Worm (Caenorhabditis elegans) whole organism, early embryonic: Measurements from ENCODE around the gene ifc-2.

Experiments used
- B0310.2 ChIP-seq: sonication (generic microtip); optimal IDR thresholded peaks from 2 replicates; lab custom pipeline; 2016; ENCODE audit warnings: mild to moderate bottlenecking, missing genetic modification characterization, missing compliant biosample characterization
- aly-1 ChIP-seq: sonication (generic microtip); optimal IDR thresholded peaks from 2 replicates; lab custom pipeline; 2016; ENCODE audit warnings: missing genetic modification characterization, missing compliant biosample characterization
- ama-1 ChIP-seq: fragments of 150-350 bp; optimal IDR thresholded peaks from 2 replicates; lab custom pipeline; 2014
- ceh-36 ChIP-seq: sonication (generic microtip); optimal IDR thresholded peaks from 2 replicates; lab custom pipeline; 2016; ENCODE audit warnings: missing genetic modification characterization, inconsistent platforms, missing compliant biosample characterization
- flt-1 ChIP-seq: fragments of 200-800 bp; sonication (Bioruptor generic); IDR thresholded peaks from 2 replicates; pipeline ENCODE4 v1.3.6; 2022; ENCODE audit warnings: missing genetic modification characterization, missing compliant biosample characterization
- hmbx-1 ChIP-seq: sonication (generic microtip); optimal IDR thresholded peaks from 2 replicates; lab custom pipeline; 2016; ENCODE audit warnings: mild to moderate bottlenecking, missing genetic modification characterization, missing compliant biosample characterization
- hmg-4 ChIP-seq: fragments of 200-800 bp; sonication (Bioruptor generic); optimal IDR thresholded peaks from 2 replicates; lab custom pipeline; 2018; ENCODE audit warnings: mild to moderate bottlenecking, missing genetic modification characterization, missing compliant biosample characterization
- hnd-1 ChIP-seq: sonication (generic microtip); optimal IDR thresholded peaks from 2 replicates; lab custom pipeline; 2016; ENCODE audit warnings: missing genetic modification characterization, missing compliant biosample characterization
- scrt-1 ChIP-seq: fragments of 200-800 bp; sonication (Bioruptor generic); IDR thresholded peaks from 2 replicates; pipeline ENCODE4 v1.3.6; 2022; ENCODE audit warnings: missing genetic modification characterization, missing compliant biosample characterization
- sea-1 ChIP-seq: fragments of 200-800 bp; sonication (Bioruptor generic); conservative IDR thresholded peaks from 2 replicates; pipeline ENCODE4 v1.3.6; 2022; ENCODE audit warnings: missing genetic modification characterization, missing compliant biosample characterization
- tbx-11 ChIP-seq: fragments of 200-800 bp; sonication (Bioruptor generic); IDR thresholded peaks from 2 replicates; pipeline ENCODE4 v1.3.6; 2022; ENCODE audit warnings: missing genetic modification characterization, missing compliant biosample characterization
- tbx-37 ChIP-seq: fragments of 200-800 bp; sonication (Bioruptor generic); conservative IDR thresholded peaks from 2 replicates; pipeline ENCODE4 v1.3.6; 2022; ENCODE audit warnings: missing genetic modification reagents, missing genetic modification characterization, missing compliant biosample characterization
- tra-4 ChIP-seq: sonication (generic microtip); optimal IDR thresholded peaks from 2 replicates; lab custom pipeline; 2017; ENCODE audit warnings: missing genetic modification characterization, missing compliant biosample characterization

- TF ChIP-seq tra-4 (tag; lab: Kevin White, UChicago) (no peak), B0310.2 (no peak), ama-1 (lab: Kevin White, UChicago) (no peak), tbx-37 (GFP tag; lab: Robert Waterston, UW) (no peak), hmbx-1 (tag; lab: Kevin White, UChicago) (no peak), scrt-1 (GFP tag; lab: Robert Waterston, UW) (no peak), flt-1 (no peak), ceh-36 (tag; lab: Kevin White, UChicago) (no peak), hmg-4 (no peak), sea-1 (GFP tag; lab: Robert Waterston, UW) (no peak), tbx-11 (no peak), hnd-1 (tag; lab: Kevin White, UChicago) (no peak), aly-1 (tag; lab: Kevin White, UChicago) (no peak)
Measured at ce11 chrX:642817-643216, 11.9 kb downstream of the ifc-2 start.
